Fruit fly (Drosophila melanogaster) whole organism, embryonic: ENCODE results near the gene Antp.

ENCODE experiments used
- ATbp ChIP-seq: fragments of 200-800 bp; sonication (Bioruptor generic); optimal IDR thresholded peaks from 2 replicates; lab custom pipeline; 2017; ENCODE audit warnings: missing biosample characterization, mild to moderate bottlenecking, missing genetic modification characterization, missing genetic modification reagents
- CG10321 ChIP-seq: fragments of 200-800 bp; sonication (Bioruptor generic); IDR thresholded peaks from 2 replicates; pipeline ENCODE4 v1.3.6; 2022; ENCODE audit warnings: missing biosample characterization, missing genetic modification characterization
- CG10543 ChIP-seq: fragments of 200-800 bp; sonication (Bioruptor generic); optimal IDR thresholded peaks from 3 replicates; lab custom pipeline; 2017; ENCODE audit warnings: missing biosample characterization, mild to moderate bottlenecking, missing genetic modification characterization, moderate library complexity
- CG11398 ChIP-seq: fragments of 200-800 bp; sonication (Bioruptor generic); optimal IDR thresholded peaks from 2 replicates; lab custom pipeline; 2016; ENCODE audit warnings: missing biosample characterization, missing genetic modification characterization
- CG11560 ChIP-seq: fragments of 200-800 bp; sonication (Bioruptor generic); IDR thresholded peaks from 3 replicates; pipeline ENCODE4 v1.3.6; 2022; ENCODE audit warnings: missing biosample characterization, missing genetic modification characterization
- CG15073 ChIP-seq: fragments of 200-800 bp; sonication (Bioruptor generic); optimal IDR thresholded peaks from 2 replicates; lab custom pipeline; 2016; ENCODE audit warnings: missing biosample characterization, missing genetic modification characterization
- CG17361 ChIP-seq: fragments of 200-800 bp; sonication (Bioruptor generic); IDR thresholded peaks from 3 replicates; pipeline ENCODE4 v1.3.6; 2022; ENCODE audit warnings: missing biosample characterization, missing genetic modification characterization
- CG17802 ChIP-seq: fragments of 200-800 bp; sonication (Bioruptor generic); optimal IDR thresholded peaks from 2 replicates; lab custom pipeline; 2018; ENCODE audit warnings: missing biosample characterization, mild to moderate bottlenecking, missing genetic modification characterization, moderate library complexity
- CG30431 ChIP-seq: fragments of 200-800 bp; sonication (Bioruptor generic); optimal IDR thresholded peaks from 2 replicates; lab custom pipeline; 2017; ENCODE audit warnings: missing biosample characterization, missing genetic modification characterization
- CG31224 ChIP-seq: fragments of 200-800 bp; sonication (Bioruptor generic); IDR thresholded peaks from 2 replicates; pipeline ENCODE4 v1.3.6; 2022; ENCODE audit warnings: missing biosample characterization, missing genetic modification characterization
- CG32532 ChIP-seq: fragments of 200-800 bp; sonication (Bioruptor generic); IDR thresholded peaks from 2 replicates; pipeline ENCODE4 v1.3.6; 2022; ENCODE audit warnings: missing biosample characterization, missing genetic modification characterization
- CG32772 ChIP-seq: fragments of 200-800 bp; sonication (Bioruptor generic); IDR thresholded peaks from 2 replicates; pipeline ENCODE4 v1.3.6; 2022; ENCODE audit warnings: missing biosample characterization, missing genetic modification characterization
- CG3407 ChIP-seq: fragments of 200-800 bp; sonication (Bioruptor generic); optimal IDR thresholded peaks from 2 replicates; lab custom pipeline; 2018; ENCODE audit warnings: missing biosample characterization, mild to moderate bottlenecking, missing genetic modification characterization
- CG6689 ChIP-seq: fragments of 200-800 bp; sonication (Bioruptor generic); IDR thresholded peaks from 2 replicates; pipeline ENCODE4 v1.3.6; 2022; ENCODE audit warnings: missing biosample characterization, missing genetic modification characterization
- CG7357 ChIP-seq: fragments of 200-800 bp; sonication (Bioruptor generic); IDR thresholded peaks from 3 replicates; pipeline ENCODE4 v1.3.6; 2022; ENCODE audit warnings: missing biosample characterization, missing genetic modification characterization
- CG7556 ChIP-seq: fragments of 200-800 bp; sonication (Bioruptor generic); optimal IDR thresholded peaks from 2 replicates; lab custom pipeline; 2017; ENCODE audit warnings: missing biosample characterization, mild to moderate bottlenecking, missing genetic modification characterization
- CG9932 ChIP-seq: fragments of 200-800 bp; sonication (Bioruptor generic); IDR thresholded peaks from 2 replicates; pipeline ENCODE4 v1.3.6; 2022; ENCODE audit warnings: missing biosample characterization, missing genetic modification characterization
- CoRest ChIP-seq: fragments of 200-800 bp; sonication (Bioruptor generic); optimal IDR thresholded peaks from 3 replicates; lab custom pipeline; 2018; ENCODE audit warnings: missing biosample characterization, mild to moderate bottlenecking, missing genetic modification characterization, moderate library complexity
- Ets65A ChIP-seq: fragments of 200-800 bp; sonication (Bioruptor generic); peaks from one replicate; lab custom pipeline; 2016; ENCODE audit warnings: missing biosample characterization, missing genetic modification characterization
- Fer2 ChIP-seq: fragments of 200-800 bp; sonication (Bioruptor generic); optimal IDR thresholded peaks from 2 replicates; lab custom pipeline; 2018; ENCODE audit warnings: missing biosample characterization, mild to moderate bottlenecking, missing genetic modification characterization, moderate library complexity
- Gsc ChIP-seq: fragments of 200-800 bp; sonication (Bioruptor generic); IDR thresholded peaks from 2 replicates; pipeline ENCODE4 v1.3.6; 2022; ENCODE audit warnings: missing biosample characterization, missing genetic modification characterization
- H2.0 ChIP-seq: fragments of 200-800 bp; sonication (Bioruptor generic); IDR thresholded peaks from 2 replicates; pipeline ENCODE4 v1.3.6; 2022; ENCODE audit warnings: missing biosample characterization, missing genetic modification characterization
- Max ChIP-seq: fragments of 200-800 bp; sonication (Bioruptor generic); optimal IDR thresholded peaks from 2 replicates; lab custom pipeline; 2016; ENCODE audit warnings: missing biosample characterization, mild to moderate bottlenecking, missing genetic modification characterization
- Mrtf ChIP-seq: fragments of 200-800 bp; sonication (Bioruptor generic); IDR thresholded peaks from 3 replicates; pipeline ENCODE4 v1.3.6; 2022; ENCODE audit warnings: missing biosample characterization, missing genetic modification characterization
- Nf-YC ChIP-seq: fragments of 200-800 bp; optimal IDR thresholded peaks from 3 replicates; lab custom pipeline; 2019; ENCODE audit warnings: missing biosample characterization, mild to moderate bottlenecking, missing genetic modification characterization, moderate library complexity
- Oaz ChIP-seq: fragments of 200-800 bp; sonication (Bioruptor generic); IDR thresholded peaks from 2 replicates; pipeline ENCODE4 v1.3.6; 2022; ENCODE audit warnings: missing biosample characterization, missing genetic modification characterization
- Oli ChIP-seq: fragments of 200-800 bp; sonication (Bioruptor generic); optimal IDR thresholded peaks from 2 replicates; lab custom pipeline; 2018; ENCODE audit warnings: missing biosample characterization, mild to moderate bottlenecking, missing genetic modification characterization, moderate library complexity
- Optix ChIP-seq: fragments of 200-800 bp; sonication (Bioruptor generic); IDR thresholded peaks from 3 replicates; pipeline ENCODE4 v1.3.6; 2022; ENCODE audit warnings: missing biosample characterization, missing genetic modification characterization
- Poxn ChIP-seq: fragments of 200-800 bp; sonication (Bioruptor generic); IDR thresholded peaks from 2 replicates; pipeline ENCODE4 v1.3.6; 2022; ENCODE audit warnings: missing biosample characterization, missing genetic modification characterization
- Ptx1 ChIP-seq: fragments of 200-800 bp; sonication (Bioruptor generic); IDR thresholded peaks from 2 replicates; pipeline ENCODE4 v1.3.6; 2022; ENCODE audit warnings: missing biosample characterization, missing genetic modification characterization
- Sry-β ChIP-seq: fragments of 200-800 bp; sonication (Bioruptor generic); optimal IDR thresholded peaks from 2 replicates; lab custom pipeline; 2018; ENCODE audit warnings: missing biosample characterization, mild to moderate bottlenecking, missing genetic modification characterization, moderate library complexity
- Stat92E ChIP-seq, 3 experiments: fragments of >200 bp in 2 of 3; fragments of 200-800 bp in 1 of 3; sonication (Bioruptor generic) in 1 of 3; optimal IDR thresholded peaks; 2 replicates each; lab custom pipeline; 2017 to 2019; ENCODE audit warnings: missing biosample characterization in 3 of 3, missing genetic modification characterization in 3 of 3, mild to moderate bottlenecking in 1 of 3, moderate library complexity in 1 of 3
- Trl ChIP-seq, 3 experiments: fragments of >200 bp in 2 of 3; fragments of 200-800 bp in 1 of 3; sonication (Bioruptor generic) in 1 of 3; optimal IDR thresholded peaks; 2 replicates in 1 of 3; 3 replicates in 2 of 3; lab custom pipeline; 2016 to 2017; ENCODE audit warnings: missing biosample characterization in 1 of 3, missing genetic modification characterization in 1 of 3
- caup ChIP-seq: fragments of 200-800 bp; sonication (Bioruptor generic); optimal IDR thresholded peaks from 3 replicates; lab custom pipeline; 2017; ENCODE audit warnings: missing biosample characterization, mild to moderate bottlenecking, missing genetic modification characterization, moderate library complexity; ENCODE audit not compliant: severe bottlenecking
- chif ChIP-seq, 2 experiments: fragments of 200-800 bp; sonication (Bioruptor generic); optimal IDR thresholded peaks; 3 replicates each; lab custom pipeline; 2016; ENCODE audit warnings: missing biosample characterization in 2 of 2, missing genetic modification characterization in 2 of 2
- chinmo ChIP-seq: fragments of 200-800 bp; sonication (Bioruptor generic); IDR thresholded peaks from 4 replicates; pipeline ENCODE4 v1.3.6; 2022; ENCODE audit warnings: missing biosample characterization, missing genetic modification characterization; ENCODE audit not compliant: partially characterized antibody
- dm ChIP-seq: fragments of 200-800 bp; sonication (Bioruptor generic); optimal IDR thresholded peaks from 3 replicates; lab custom pipeline; 2016; ENCODE audit warnings: missing biosample characterization, missing genetic modification characterization
- dysf ChIP-seq: fragments of 200-800 bp; sonication (Bioruptor generic); IDR thresholded peaks from 3 replicates; pipeline ENCODE4 v1.3.6; 2022; ENCODE audit warnings: missing biosample characterization, missing genetic modification characterization
- ems ChIP-seq: fragments of 200-800 bp; sonication (Bioruptor generic); optimal IDR thresholded peaks from 3 replicates; lab custom pipeline; 2016; ENCODE audit warnings: missing biosample characterization, missing genetic modification characterization
- fd96Cb ChIP-seq: fragments of 200-800 bp; sonication (Bioruptor generic); optimal IDR thresholded peaks from 2 replicates; lab custom pipeline; 2018; ENCODE audit warnings: missing biosample characterization, mild to moderate bottlenecking, missing genetic modification characterization, moderate library complexity
- ftz-f1 ChIP-seq: fragments of 200-800 bp; sonication (Bioruptor generic); optimal IDR thresholded peaks from 2 replicates; lab custom pipeline; 2016; ENCODE audit warnings: missing biosample characterization, missing genetic modification characterization
- hkb ChIP-seq, 2 experiments: fragments of 200-800 bp in 1 of 2; fragments of >200 bp in 1 of 2; sonication (Bioruptor generic) in 1 of 2; IDR thresholded peaks in 1 of 2; optimal IDR thresholded peaks in 1 of 2; 2 replicates each; pipeline versions ENCODE4 v1.3.6 to Lab custom; 2017 to 2022; ENCODE audit warnings: missing biosample characterization in 1 of 2, missing genetic modification characterization in 1 of 2
- maf-S ChIP-seq: fragments of 200-800 bp; sonication (Bioruptor generic); optimal IDR thresholded peaks from 2 replicates; lab custom pipeline; 2016; ENCODE audit warnings: missing biosample characterization, missing genetic modification characterization
- nau ChIP-seq: fragments of 200-800 bp; sonication (Bioruptor generic); optimal IDR thresholded peaks from 3 replicates; lab custom pipeline; 2017; ENCODE audit warnings: missing biosample characterization, mild to moderate bottlenecking, missing genetic modification characterization, missing genetic modification reagents
- nerfin-2 ChIP-seq: fragments of 200-800 bp; sonication (Bioruptor generic); IDR thresholded peaks from 2 replicates; pipeline ENCODE4 v1.3.6; 2022; ENCODE audit warnings: missing biosample characterization, missing genetic modification characterization; ENCODE audit not compliant: partially characterized antibody
- prd ChIP-seq, 3 experiments: fragments of >200 bp in 2 of 3; fragments of 200-800 bp in 1 of 3; sonication (Bioruptor generic) in 1 of 3; optimal IDR thresholded peaks in 2 of 3; IDR thresholded peaks in 1 of 3; 2 replicates in 2 of 3; 3 replicates in 1 of 3; pipeline versions ENCODE4 v1.3.6 to Lab custom; 2017 to 2022; ENCODE audit warnings: missing biosample characterization in 1 of 3, missing genetic modification characterization in 1 of 3
- pum ChIP-seq: fragments of 200-800 bp; sonication (Bioruptor generic); optimal IDR thresholded peaks from 2 replicates; lab custom pipeline; 2016; ENCODE audit warnings: missing biosample characterization, missing genetic modification characterization
- shn ChIP-seq: fragments of 200-800 bp; sonication (Bioruptor generic); optimal IDR thresholded peaks from 3 replicates; lab custom pipeline; 2016; ENCODE audit warnings: missing biosample characterization, missing genetic modification characterization
- sim ChIP-seq: fragments of 200-800 bp; sonication (Bioruptor generic); IDR thresholded peaks from 2 replicates; pipeline ENCODE4 v1.3.6; 2022; ENCODE audit warnings: missing biosample characterization, missing genetic modification characterization
- yki ChIP-seq: fragments of >200 bp; optimal IDR thresholded peaks from 3 replicates; lab custom pipeline; 2018

The Antp gene

dm6 chr3R:7037250-7037802 lies 38.3 kb upstream of the Antp start (continued):
- TF ChIP-seq CG11560 (tag; lab: Robert Waterston, UW) (no peak), CoRest (tag; lab: Kevin White, UChicago) (peak; percentile 43), nau (GFP tag; lab: Kevin White, UChicago) (peak; percentile 64), CG32772 (GFP tag; lab: Robert Waterston, UW) (no peak), Ets65A (GFP tag; lab: Kevin White, UChicago) (no peak), ftz-f1 (no peak), Oaz (no peak), CG17802 (tag; lab: Kevin White, UChicago) (no peak), CG3407 (GFP tag; lab: Kevin White, UChicago) (no peak), prd (optimal IDR thresholded peaks at IDR 0.05; lab: Kevin White, UChicago) (no peak), prd (GFP tag; IDR thresholded peaks at IDR 0.05; lab: Robert Waterston, UW) (no peak), dysf (GFP tag; lab: Robert Waterston, UW) (no peak), Nf-YC (tag; lab: Kevin White, UChicago) (peak; percentile 95), CG17361 (GFP tag; lab: Robert Waterston, UW) (no peak), fd96Cb (tag; lab: Kevin White, UChicago) (no peak), Oli (tag; lab: Kevin White, UChicago) (no peak), CG32532 (GFP tag; lab: Robert Waterston, UW) (no peak), Sry-β (GFP tag; lab: Kevin White, UChicago) (no peak), CG11398 (GFP tag; lab: Kevin White, UChicago) (no peak), dm (GFP tag; lab: Kevin White, UChicago) (peak; percentile 55), nerfin-2 (no peak), Trl (optimal IDR thresholded peaks at IDR 0.05; lab: Kevin White, UChicago) (peak; percentile 87 to 91), Trl (GFP tag; optimal IDR thresholded peaks at IDR 0.05; lab: Kevin White, UChicago) (peak; percentile 46), shn (GFP tag; lab: Kevin White, UChicago) (no peak), chif (GFP tag; optimal IDR thresholded peaks at IDR 0.05; lab: Kevin White, UChicago) (no peak), Fer2 (tag; lab: Kevin White, UChicago) (no peak), yki (peak; percentile 37), H2.0 (GFP tag; lab: Robert Waterston, UW) (no peak), CG7357 (GFP tag; lab: Robert Waterston, UW) (no peak), CG9932 (GFP tag; lab: Robert Waterston, UW) (0 out of 2 replicates have a peak, but pooled peaks have one; percentile 16), CG7556 (GFP tag; lab: Kevin White, UChicago) (no peak), CG6689 (GFP tag; lab: Robert Waterston, UW) (no peak), chinmo (GFP tag; lab: Robert Waterston, UW) (peak; percentile 89; the same call in 1 of the 4 replicates), CG10543 (GFP tag; lab: Kevin White, UChicago) (peak; percentile 27), Optix (GFP tag; lab: Robert Waterston, UW) (no peak), Poxn (GFP tag; lab: Robert Waterston, UW) (no peak), Mrtf (GFP tag; lab: Robert Waterston, UW) (no peak), maf-S (GFP tag; lab: Kevin White, UChicago) (no peak), hkb (optimal IDR thresholded peaks at IDR 0.05; lab: Kevin White, UChicago) (no peak), hkb (GFP tag; IDR thresholded peaks at IDR 0.05; lab: Robert Waterston, UW) (0 out of 2 replicates have a peak, but pooled peaks have one; percentile 26), CG15073 (GFP tag; lab: Kevin White, UChicago) (no peak), pum (GFP tag; lab: Kevin White, UChicago) (no peak), Stat92E (GFP tag; optimal IDR thresholded peaks at IDR 0.05; lab: Kevin White, UChicago) (peak in 1 of 3 experiments; percentile 17), CG30431 (GFP tag; lab: Kevin White, UChicago) (no peak), Ptx1 (GFP tag; lab: Robert Waterston, UW) (no peak), CG10321 (GFP tag; lab: Robert Waterston, UW) (peak; percentile 88), caup (GFP tag; lab: Kevin White, UChicago) (no peak), CG31224 (GFP tag; lab: Robert Waterston, UW) (no peak), ems (GFP tag; lab: Kevin White, UChicago) (no peak), Gsc (GFP tag; lab: Robert Waterston, UW) (no peak), ATbp (GFP tag; lab: Kevin White, UChicago) (peak; percentile 26), Max (GFP tag; lab: Kevin White, UChicago) (no peak), sim (no peak)
